Fruit fly (Drosophila melanogaster): ENCODE measurements around the gene CG9992.
A peak's percentile ranks its signal among the peaks of the same experiment; 100 is the strongest.

The CG9992 gene

DNA sequence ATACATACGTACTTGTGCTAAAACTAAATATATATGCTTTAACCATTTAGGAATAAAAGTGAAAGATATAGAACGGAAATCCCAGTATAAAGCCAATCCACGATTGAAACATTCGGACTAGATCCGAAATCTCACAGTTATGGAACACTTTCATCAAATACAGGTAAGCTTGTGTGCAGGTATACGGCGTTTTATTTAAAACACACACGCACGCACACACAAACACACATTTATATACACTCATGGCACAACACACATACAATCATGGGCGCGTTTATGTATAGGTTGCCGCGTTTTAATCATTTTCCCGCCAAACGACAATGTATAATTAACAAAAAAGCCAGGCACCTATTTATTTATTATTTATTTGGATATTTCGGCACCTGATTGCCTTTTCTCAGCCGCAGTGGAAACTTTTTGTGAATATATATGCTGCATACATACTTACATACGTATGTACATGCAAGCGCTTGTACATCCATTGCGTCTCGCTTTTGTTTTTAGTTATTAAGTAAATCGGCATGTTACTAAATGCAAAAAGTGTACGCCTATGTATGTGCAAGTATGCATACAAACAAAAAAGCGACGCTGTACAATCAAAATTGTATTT, 50.4 kb downstream of the CG9992 start:
- peak; percentile 20 for TF ChIP-seq cic (GFP tag; optimal IDR thresholded peaks at IDR 0.05)
- no peak for TF ChIP-seq CG7101 (tag; optimal IDR thresholded peaks at IDR 0.05)
- TF ChIP-seq Clk (GFP tag; optimal IDR thresholded peaks at IDR 0.05): no peak
- no peak for TF ChIP-seq tj (GFP tag; optimal IDR thresholded peaks at IDR 0.05)
- no peak for TF ChIP-seq CG7045 (GFP tag; optimal IDR thresholded peaks at IDR 0.05)
- TF ChIP-seq ovo (GFP tag; optimal IDR thresholded peaks at IDR 0.05): no peak
- TF ChIP-seq CG33017 (tag; optimal IDR thresholded peaks at IDR 0.05): no peak
- TF ChIP-seq kay (GFP tag; ENCODE audit: borderline replicate concordance): no peak
- TF ChIP-seq CG12768 (GFP tag; optimal IDR thresholded peaks at IDR 0.05): no peak
- TF ChIP-seq CG5204 (GFP tag; optimal IDR thresholded peaks at IDR 0.05): no peak
- TF ChIP-seq Crg-1 (GFP tag; optimal IDR thresholded peaks at IDR 0.05): no peak
- peak; percentile 43 for TF ChIP-seq Mnt (GFP tag; optimal IDR thresholded peaks at IDR 0.05)

- TF ChIP-seq CG33017 (tag; optimal IDR thresholded peaks at IDR 0.05) (no peak), CG11617 (GFP tag; optimal IDR thresholded peaks at IDR 0.05) (no peak), Mnt (GFP tag; optimal IDR thresholded peaks at IDR 0.05) (peak; percentile 93), cic (GFP tag; optimal IDR thresholded peaks at IDR 0.05) (peak; percentile 96), Clk (GFP tag; optimal IDR thresholded peaks at IDR 0.05) (no peak), Hr96 (GFP tag; optimal IDR thresholded peaks at IDR 0.05) (peak; percentile 20), CG7045 (GFP tag; optimal IDR thresholded peaks at IDR 0.05) (no peak), Crg-1 (GFP tag; optimal IDR thresholded peaks at IDR 0.05) (no peak), CG7101 (tag; optimal IDR thresholded peaks at IDR 0.05) (peak; percentile 1), tj (GFP tag; optimal IDR thresholded peaks at IDR 0.05) (no peak), bab1 (GFP tag; optimal IDR thresholded peaks at IDR 0.05) (peak; percentile 24), CG1620 (GFP tag; optimal IDR thresholded peaks at IDR 0.05) (peak; percentile 16), cnc (optimal IDR thresholded peaks at IDR 0.05) (no peak), CG5204 (GFP tag; optimal IDR thresholded peaks at IDR 0.05) (no peak), pad (GFP tag; optimal IDR thresholded peaks at IDR 0.05) (no peak), ovo (GFP tag; optimal IDR thresholded peaks at IDR 0.05) (peak; percentile 13), CG14711 (tag; optimal IDR thresholded peaks at IDR 0.05) (peak; percentile 22), CG12768 (GFP tag; optimal IDR thresholded peaks at IDR 0.05) (peak; percentile 38), kay (GFP tag; ENCODE audit: borderline replicate concordance) (peak; percentile 6), toe (GFP tag; optimal IDR thresholded peaks at IDR 0.05) (no peak)
Observed at dm6 chrX:16333434-16334141, 51.1 kb downstream of the CG9992 start, which contains the start of the genes CG9921 and Dsp1. Gene CG9921 (minus strand): TSS chrX:16333600. Gene Dsp1 (plus strand): TSS chrX:16333612.

- TF ChIP-seq tj (GFP tag; optimal IDR thresholded peaks at IDR 0.05) (peak; percentile 85), Mnt (GFP tag; optimal IDR thresholded peaks at IDR 0.05) (peak; percentile 88), Hr96 (GFP tag; optimal IDR thresholded peaks at IDR 0.05) (no peak), kay (GFP tag; ENCODE audit: borderline replicate concordance) (peak; percentile 80), pad (GFP tag; optimal IDR thresholded peaks at IDR 0.05) (peak; percentile 91), CG5204 (GFP tag; optimal IDR thresholded peaks at IDR 0.05) (peak; percentile 94), cic (GFP tag; optimal IDR thresholded peaks at IDR 0.05) (peak; percentile 83), CG11617 (GFP tag; optimal IDR thresholded peaks at IDR 0.05) (peak; percentile 98), CG7045 (GFP tag; optimal IDR thresholded peaks at IDR 0.05) (peak; percentile 95), Crg-1 (GFP tag; optimal IDR thresholded peaks at IDR 0.05) (peak; percentile 92), CG7101 (tag; optimal IDR thresholded peaks at IDR 0.05) (peak; percentile 98), Clk (GFP tag; optimal IDR thresholded peaks at IDR 0.05) (peak; percentile 84), CG14711 (tag; optimal IDR thresholded peaks at IDR 0.05) (peak; percentile 94), CG33017 (tag; optimal IDR thresholded peaks at IDR 0.05) (peak; percentile 95), CG12768 (GFP tag; optimal IDR thresholded peaks at IDR 0.05) (peak; percentile 95), toe (GFP tag; optimal IDR thresholded peaks at IDR 0.05) (peak; percentile 83), cnc (optimal IDR thresholded peaks at IDR 0.05) (no peak), CG1620 (GFP tag; optimal IDR thresholded peaks at IDR 0.05) (peak; percentile 82), bab1 (GFP tag; optimal IDR thresholded peaks at IDR 0.05) (peak; percentile 95), ovo (GFP tag; optimal IDR thresholded peaks at IDR 0.05) (peak; percentile 95)
Observed at dm6 chrX:16332615-16333288, 52.0 kb downstream of the CG9992 start.
